Fruit fly (Drosophila melanogaster) Kc167 (cell line): ENCODE data around the gene CG32713.

Experiments
- Myc ChIP-seq: fragments of >200 bp; optimal IDR thresholded peaks from 2 replicates; lab custom pipeline; 2017; ENCODE audit warnings: missing external identifiers
- h ChIP-seq: fragments of >200 bp; optimal IDR thresholded peaks from 3 replicates; lab custom pipeline; 2018; ENCODE audit warnings: missing external identifiers
- insv ChIP-seq: fragments of >200 bp; optimal IDR thresholded peaks from 3 replicates; lab custom pipeline; 2018; ENCODE audit warnings: missing external identifiers
- psq ChIP-seq: fragments of >200 bp; optimal IDR thresholded peaks from 2 replicates; lab custom pipeline; 2017; ENCODE audit warnings: missing external identifiers

DNA sequence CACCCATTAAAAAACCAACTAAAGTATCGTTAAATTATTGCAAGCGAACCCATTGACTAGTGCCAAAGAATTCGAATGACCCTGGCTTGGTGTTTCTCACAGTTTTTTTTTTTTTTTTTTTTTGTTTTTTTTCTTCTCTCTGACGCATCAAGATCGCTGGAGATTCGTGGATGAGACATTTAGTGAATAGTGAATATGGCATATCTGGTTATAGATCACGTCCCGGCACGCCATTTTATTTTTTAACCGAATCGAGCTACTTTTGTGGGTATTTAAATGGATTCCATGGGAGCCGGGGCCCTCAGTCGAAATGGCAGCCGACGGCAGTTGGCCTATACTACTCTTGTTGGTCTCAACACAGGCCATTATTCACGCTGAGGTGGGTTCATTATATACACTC lies 19.4 kb upstream of the CG32713 start, which contains the start of gene Cp7Fc:
- no peak for TF ChIP-seq Myc (lab: Kevin White, UChicago)
- no peak for TF ChIP-seq h (lab: Kevin White, UChicago)
- no peak for TF ChIP-seq psq (lab: Kevin White, UChicago)
- TF ChIP-seq insv (lab: Kevin White, UChicago): no peak
